Worm (Caenorhabditis elegans) whole organism, L1 larva: ENCODE measurements around the gene cif-1.

ENCODE experiments used
- C04F5.9 ChIP-seq: sonication (generic microtip); optimal IDR thresholded peaks from 2 replicates; lab custom pipeline; 2016; ENCODE audit warnings: missing genetic modification characterization, missing compliant biosample characterization
- C16A3.4 ChIP-seq: fragments of 150-350 bp; optimal IDR thresholded peaks from 2 replicates; lab custom pipeline; 2014; ENCODE audit warnings: missing biosample characterization, missing genetic modification characterization
- F16B12.6 ChIP-seq: fragments of 150-350 bp; optimal IDR thresholded peaks from 2 replicates; lab custom pipeline; 2014; ENCODE audit warnings: missing biosample characterization, missing genetic modification characterization
- alr-1 ChIP-seq: fragments of 200-800 bp; sonication (Bioruptor generic); optimal IDR thresholded peaks from 2 replicates; lab custom pipeline; 2018; ENCODE audit warnings: borderline replicate concordance, mild to moderate bottlenecking, missing genetic modification characterization, missing compliant biosample characterization
- aly-2 ChIP-seq: fragments of 150-350 bp; optimal IDR thresholded peaks from 2 replicates; lab custom pipeline; 2014; ENCODE audit warnings: missing biosample characterization, missing genetic modification characterization
- ama-1 ChIP-seq: fragments of 150-350 bp; optimal IDR thresholded peaks from 2 replicates; lab custom pipeline; 2014
- ceh-8 ChIP-seq: fragments of 200-800 bp; sonication (Bioruptor generic); optimal IDR thresholded peaks from 2 replicates; lab custom pipeline; 2018; ENCODE audit warnings: mild to moderate bottlenecking, missing genetic modification characterization, moderate library complexity, missing compliant biosample characterization
- ceh-82 ChIP-seq, 3 experiments: fragments of 150-350 bp in 1 of 3; sonication (generic microtip) in 2 of 3; optimal IDR thresholded peaks; 2 replicates each; lab custom pipeline; 2014 to 2017; ENCODE audit warnings: missing biosample characterization in 3 of 3, missing genetic modification characterization in 3 of 3
- ceh-88 ChIP-seq: fragments of 200-800 bp; sonication (Bioruptor generic); IDR thresholded peaks from 2 replicates; pipeline ENCODE4 v1.3.6; 2022; ENCODE audit warnings: missing genetic modification characterization, missing compliant biosample characterization
- ces-1 ChIP-seq: fragments of 150-350 bp; optimal IDR thresholded peaks from 2 replicates; lab custom pipeline; 2014; ENCODE audit warnings: missing biosample characterization, missing genetic modification reagents, missing genetic modification characterization
- dpl-1 ChIP-seq, 3 experiments: fragments of 150-350 bp in 2 of 3; sonication (generic microtip) in 1 of 3; optimal IDR thresholded peaks; 2 replicates each; lab custom pipeline; 2014 to 2017; ENCODE audit warnings: missing biosample characterization in 3 of 3, missing genetic modification characterization in 3 of 3, missing genetic modification reagents in 3 of 3
- dsc-1 ChIP-seq: sonication (generic microtip); optimal IDR thresholded peaks from 2 replicates; lab custom pipeline; 2016; ENCODE audit warnings: mild to moderate bottlenecking, missing genetic modification characterization, missing compliant biosample characterization
- efl-1 ChIP-seq, 4 experiments: fragments of 150-350 bp; optimal IDR thresholded peaks in 3 of 4; peaks in 1 of 4; 1 replicate in 1 of 4; 2 replicates in 3 of 4; lab custom pipeline; 2014; ENCODE audit warnings: missing biosample characterization in 2 of 4, missing genetic modification characterization in 2 of 4, missing genetic modification reagents in 2 of 4
- egl-13 ChIP-seq: sonication (generic microtip); optimal IDR thresholded peaks from 2 replicates; lab custom pipeline; 2016; ENCODE audit warnings: missing genotype, missing genetic modification reagents, missing genetic modification characterization, missing compliant biosample characterization
- elt-2 ChIP-seq: sonication (generic microtip); optimal IDR thresholded peaks from 2 replicates; lab custom pipeline; 2016; ENCODE audit warnings: missing genetic modification characterization, mild to moderate bottlenecking, inconsistent platforms, missing compliant biosample characterization, missing genetic modification reagents
- elt-3 ChIP-seq, 6 experiments: fragments of 150-350 bp in 1 of 6; sonication (generic microtip); optimal IDR thresholded peaks; 2 replicates each; lab custom pipeline; 2017 to 2018; ENCODE audit warnings: missing biosample characterization in 6 of 6, missing genetic modification characterization in 6 of 6, inconsistent platforms in 1 of 6
- fkh-4 ChIP-seq: sonication (generic microtip); optimal IDR thresholded peaks from 2 replicates; lab custom pipeline; 2016; ENCODE audit warnings: missing compliant biosample characterization, missing genetic modification characterization, borderline replicate concordance
- fkh-8 ChIP-seq: sonication (generic microtip); optimal IDR thresholded peaks from 2 replicates; lab custom pipeline; 2016; ENCODE audit warnings: mild to moderate bottlenecking, missing genetic modification characterization, missing compliant biosample characterization
- fos-1 ChIP-seq: fragments of 150-350 bp; optimal IDR thresholded peaks from 2 replicates; lab custom pipeline; 2014; ENCODE audit warnings: missing biosample characterization, missing genetic modification characterization
- hpl-2 ChIP-seq: fragments of 150-350 bp; optimal IDR thresholded peaks from 2 replicates; lab custom pipeline; 2014; ENCODE audit warnings: missing biosample characterization, missing genetic modification reagents, missing genetic modification characterization
- irx-1 ChIP-seq: sonication (generic microtip); optimal IDR thresholded peaks from 2 replicates; lab custom pipeline; 2016; ENCODE audit warnings: missing genetic modification characterization, missing compliant biosample characterization
- isw-1 ChIP-seq: fragments of 200-800 bp; sonication (Bioruptor generic); IDR thresholded peaks from 2 replicates; pipeline ENCODE4 v1.3.6; 2022; ENCODE audit warnings: missing genetic modification characterization, missing compliant biosample characterization
- jun-1 ChIP-seq: fragments of 150-350 bp; optimal IDR thresholded peaks from 2 replicates; lab custom pipeline; 2014; ENCODE audit warnings: missing biosample characterization, missing genetic modification reagents, missing genetic modification characterization
- lin-14 ChIP-seq: fragments of 200-800 bp; sonication (Bioruptor generic); optimal IDR thresholded peaks from 2 replicates; lab custom pipeline; 2018; ENCODE audit warnings: mild to moderate bottlenecking, missing genetic modification characterization, moderate library complexity, missing compliant biosample characterization
- lin-15B ChIP-seq: fragments of 150-350 bp; sonication (generic microtip); optimal IDR thresholded peaks from 3 replicates; lab custom pipeline; 2014; ENCODE audit warnings: missing biosample characterization, missing genetic modification characterization
- lin-39 ChIP-seq: fragments of 150-350 bp; optimal IDR thresholded peaks from 2 replicates; lab custom pipeline; 2014; ENCODE audit warnings: missing biosample characterization, missing genetic modification reagents, missing genetic modification characterization
- lir-3 ChIP-seq: sonication (generic microtip); optimal IDR thresholded peaks from 2 replicates; lab custom pipeline; 2016; ENCODE audit warnings: mild to moderate bottlenecking, missing genetic modification characterization, moderate library complexity, missing compliant biosample characterization; ENCODE audit not compliant: poor library complexity
- lsy-2 ChIP-seq, 2 experiments: fragments of 150-350 bp; optimal IDR thresholded peaks; 2 replicates each; lab custom pipeline; 2014; ENCODE audit warnings: missing biosample characterization in 2 of 2, missing genetic modification characterization in 2 of 2
- mab-9 ChIP-seq: fragments of 200-800 bp; sonication (Bioruptor generic); IDR thresholded peaks from 2 replicates; pipeline ENCODE4 v1.3.6; 2022; ENCODE audit warnings: missing genetic modification reagents, missing genetic modification characterization, missing compliant biosample characterization
- nhr-12 ChIP-seq: sonication (generic microtip); optimal IDR thresholded peaks from 2 replicates; lab custom pipeline; 2017; ENCODE audit warnings: missing biosample characterization, missing genetic modification characterization
- nhr-20 ChIP-seq: sonication (generic microtip); optimal IDR thresholded peaks from 2 replicates; lab custom pipeline; 2016; ENCODE audit warnings: mild to moderate bottlenecking, missing genetic modification characterization, missing compliant biosample characterization
- nhr-28 ChIP-seq: fragments of 150-350 bp; optimal IDR thresholded peaks from 2 replicates; lab custom pipeline; 2014; ENCODE audit warnings: missing biosample characterization, missing genetic modification characterization
- nhr-47 ChIP-seq: sonication (generic microtip); optimal IDR thresholded peaks from 2 replicates; lab custom pipeline; 2016; ENCODE audit warnings: mild to moderate bottlenecking, missing genetic modification characterization, moderate library complexity, missing compliant biosample characterization
- nhr-77 ChIP-seq: fragments of 150-350 bp; optimal IDR thresholded peaks from 2 replicates; lab custom pipeline; 2014; ENCODE audit warnings: missing biosample characterization, missing genetic modification characterization
- nhr-84 ChIP-seq: sonication (generic microtip); optimal IDR thresholded peaks from 2 replicates; lab custom pipeline; 2017; ENCODE audit warnings: missing biosample characterization, missing genetic modification characterization
- nhr-90 ChIP-seq: sonication (generic microtip); optimal IDR thresholded peaks from 2 replicates; lab custom pipeline; 2016; ENCODE audit warnings: mild to moderate bottlenecking, missing genetic modification characterization, missing compliant biosample characterization; ENCODE audit not compliant: poor library complexity
- pag-3 ChIP-seq: sonication (generic microtip); optimal IDR thresholded peaks from 2 replicates; lab custom pipeline; 2017; ENCODE audit warnings: missing genetic modification characterization, mild to moderate bottlenecking, missing compliant biosample characterization, antibody characterized with exemption, borderline replicate concordance; ENCODE audit not compliant: insufficient read depth
- pax-3 ChIP-seq: fragments of 200-800 bp; sonication (Bioruptor generic); optimal IDR thresholded peaks from 2 replicates; lab custom pipeline; 2018; ENCODE audit warnings: mild to moderate bottlenecking, missing genetic modification characterization, moderate library complexity, missing compliant biosample characterization
- skn-1 ChIP-seq: fragments of 150-350 bp; optimal IDR thresholded peaks from 2 replicates; lab custom pipeline; 2014; ENCODE audit warnings: missing biosample characterization, missing genetic modification characterization
- sox-4 ChIP-seq: sonication (generic microtip); optimal IDR thresholded peaks from 2 replicates; lab custom pipeline; 2016; ENCODE audit warnings: missing genetic modification characterization, missing compliant biosample characterization
- sptf-1 ChIP-seq: fragments of 150-350 bp; optimal IDR thresholded peaks from 2 replicates; lab custom pipeline; 2014; ENCODE audit warnings: missing biosample characterization, missing genetic modification characterization
- sup-37 ChIP-seq: fragments of 200-800 bp; sonication (Bioruptor generic); optimal IDR thresholded peaks from 2 replicates; lab custom pipeline; 2018; ENCODE audit warnings: mild to moderate bottlenecking, missing genetic modification characterization, missing compliant biosample characterization
- swsn-7 ChIP-seq: sonication (generic microtip); optimal IDR thresholded peaks from 2 replicates; lab custom pipeline; 2016; ENCODE audit warnings: missing genetic modification characterization, missing compliant biosample characterization
- tbx-2 ChIP-seq: sonication (generic microtip); optimal IDR thresholded peaks from 2 replicates; lab custom pipeline; 2016; ENCODE audit warnings: missing genetic modification characterization, missing compliant biosample characterization
- unc-30 ChIP-seq: sonication (generic microtip); optimal IDR thresholded peaks from 2 replicates; lab custom pipeline; 2017; ENCODE audit warnings: missing biosample characterization, missing genetic modification characterization
- unc-62 ChIP-seq: fragments of 150-350 bp; optimal IDR thresholded peaks from 2 replicates; lab custom pipeline; 2014; ENCODE audit warnings: missing biosample characterization, missing genetic modification reagents, missing genetic modification characterization
- unc-98 ChIP-seq: fragments of 200-800 bp; sonication (Bioruptor generic); IDR thresholded peaks from 2 replicates; pipeline ENCODE4 v1.3.6; 2022; ENCODE audit warnings: missing genetic modification characterization, missing compliant biosample characterization
- vab-15 ChIP-seq: sonication (generic microtip); optimal IDR thresholded peaks from 2 replicates; lab custom pipeline; 2017; ENCODE audit warnings: missing genotype, mild to moderate bottlenecking, missing genetic modification characterization, missing compliant biosample characterization
- zip-4 ChIP-seq: fragments of 200-800 bp; sonication (Bioruptor generic); optimal IDR thresholded peaks from 2 replicates; lab custom pipeline; 2018; ENCODE audit warnings: mild to moderate bottlenecking, missing genetic modification characterization, moderate library complexity, missing compliant biosample characterization
- ztf-11 ChIP-seq, 2 experiments: sonication (generic microtip); optimal IDR thresholded peaks; 2 replicates each; lab custom pipeline; 2016 to 2017; ENCODE audit warnings: missing genetic modification characterization in 2 of 2, missing biosample characterization in 1 of 2, missing compliant biosample characterization in 1 of 2
- ztf-4 ChIP-seq: fragments of 150-350 bp; optimal IDR thresholded peaks from 2 replicates; lab custom pipeline; 2014; ENCODE audit warnings: missing biosample characterization, missing genetic modification characterization

cif-1 gene

DNA sequence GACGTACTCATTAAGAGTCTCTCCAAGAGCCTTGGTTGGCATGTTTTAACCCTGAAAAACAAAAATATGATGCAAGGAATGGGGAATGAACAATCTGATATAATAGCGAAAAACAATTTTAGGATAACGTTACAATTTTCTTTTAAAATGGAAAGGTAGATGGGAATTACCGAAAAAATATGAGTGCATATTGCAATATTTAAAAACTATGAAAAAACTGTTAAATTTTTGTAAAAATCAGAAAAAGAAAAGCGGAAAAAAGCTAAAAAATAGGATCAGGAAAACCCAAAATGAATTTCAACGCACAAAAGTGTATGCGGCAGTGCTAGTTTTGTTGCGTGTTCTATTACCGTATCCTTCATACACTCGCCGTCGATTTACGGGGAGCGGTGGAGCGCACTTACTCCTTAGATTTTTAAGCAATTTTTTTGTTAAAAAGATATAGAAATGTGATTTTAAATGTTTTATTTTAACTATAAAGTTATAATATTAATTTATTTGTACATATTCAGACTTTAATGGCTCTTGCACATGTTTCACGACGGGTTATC lies 39.2 kb upstream of the cif-1 start, which contains the start of the genes rpl-20 and Y17G9B.5 (continued):
- TF ChIP-seq alr-1 (tag; lab: Kevin White, UChicago) (no peak), nhr-90 (peak; percentile 100), nhr-28 (tag; lab: Kevin White, UChicago) (peak; percentile 82), nhr-77 (tag; lab: Kevin White, UChicago) (peak; percentile 100), efl-1 (optimal IDR thresholded peaks at IDR 0.05; lab: Kevin White, UChicago) (peak; percentile 97 to 98), efl-1 (GFP tag; optimal IDR thresholded peaks at IDR 0.05 in 1 of 2; lab: Kevin White, UChicago) (peak; percentile 91 to 99), lin-39 (tag; lab: Kevin White, UChicago) (peak; percentile 99), swsn-7 (peak; percentile 100), elt-2 (peak; percentile 99), ceh-82 (tag; optimal IDR thresholded peaks at IDR 0.05; lab: Kevin White, UChicago) (peak; percentile 100), C16A3.4 (tag; lab: Kevin White, UChicago) (peak; percentile 100), F16B12.6 (peak; percentile 81), fkh-4 (tag; lab: Kevin White, UChicago) (peak; percentile 95), ztf-4 (tag; lab: Kevin White, UChicago) (peak; percentile 100), dsc-1 (tag; lab: Kevin White, UChicago) (peak; percentile 100), nhr-12 (tag; lab: Kevin White, UChicago) (peak; percentile 78), pax-3 (tag; lab: Kevin White, UChicago) (peak; percentile 100), mab-9 (GFP tag; lab: Robert Waterston, UW) (peak; percentile 99), fkh-8 (tag; lab: Kevin White, UChicago) (peak; percentile 100), unc-30 (peak; percentile 91), skn-1 (tag; lab: Kevin White, UChicago) (peak; percentile 99), ces-1 (GFP tag; lab: Kevin White, UChicago) (peak; percentile 81), unc-98 (peak; percentile 98), ama-1 (lab: Kevin White, UChicago) (peak; percentile 95), unc-62 (peak; percentile 96), sup-37 (peak; percentile 100), egl-13 (tag; lab: Kevin White, UChicago) (peak; percentile 100), ceh-88 (peak; percentile 100), nhr-47 (peak; percentile 100), sox-4 (tag; lab: Kevin White, UChicago) (peak; percentile 98), dpl-1 (GFP tag; optimal IDR thresholded peaks at IDR 0.05; lab: Kevin White, UChicago) (peak; percentile 94 to 96 (median 96)), pag-3 (tag; lab: Kevin White, UChicago) (peak; percentile 85), C04F5.9 (tag; lab: Kevin White, UChicago) (peak; percentile 97), vab-15 (tag; lab: Kevin White, UChicago) (peak; percentile 97), jun-1 (tag; lab: Kevin White, UChicago) (peak; percentile 99), lin-14 (peak; percentile 100), aly-2 (tag; lab: Kevin White, UChicago) (peak; percentile 100), lsy-2 (tag; optimal IDR thresholded peaks at IDR 0.05; lab: Kevin White, UChicago) (peak; percentile 100), ztf-11 (tag; optimal IDR thresholded peaks at IDR 0.05; lab: Kevin White, UChicago) (peak; percentile 92 to 100), tbx-2 (tag; lab: Kevin White, UChicago) (peak; percentile 100), nhr-20 (peak; percentile 100), sptf-1 (tag; lab: Kevin White, UChicago) (no peak), lir-3 (peak; percentile 98), ceh-8 (peak; percentile 100), irx-1 (tag; lab: Kevin White, UChicago) (peak; percentile 100), lin-15B (tag; lab: Kevin White, UChicago) (peak; percentile 100), elt-3 (tag; optimal IDR thresholded peaks at IDR 0.05; lab: Kevin White, UChicago) (peak; percentile 85 to 100 (median 100)), fos-1 (peak; percentile 99), zip-4 (peak; percentile 98), nhr-84 (tag; lab: Kevin White, UChicago) (peak; percentile 91), isw-1 (peak; percentile 100), hpl-2 (peak; percentile 97)
